Worm (Caenorhabditis elegans): ENCODE results near the gene T22E5.1.

DNA sequence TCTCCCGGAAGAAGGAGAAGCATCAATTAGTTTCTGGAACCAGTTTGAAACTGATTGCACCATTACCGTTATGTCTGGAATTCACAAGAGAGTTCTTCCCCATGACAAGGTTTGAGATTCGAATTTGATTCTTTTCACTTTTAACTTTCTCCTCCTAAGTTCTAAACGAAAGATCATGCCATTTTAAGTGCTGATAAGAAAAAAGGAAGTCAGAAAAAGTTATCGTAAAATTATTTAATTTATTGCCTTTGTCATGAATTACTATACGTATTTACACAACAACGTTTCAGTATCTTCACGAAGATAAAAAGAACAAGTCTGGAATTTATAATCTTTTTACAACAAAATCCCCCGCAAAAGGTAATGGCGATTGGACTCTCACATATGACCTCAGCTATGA is 47.4 kb downstream of the T22E5.1 start:
- TF ChIP-seq nhr-12 (tag; optimal IDR thresholded peaks at IDR 0.05) (no peak), skn-1 (tag; optimal IDR thresholded peaks at IDR 0.05) (no peak), rnt-1 (tag; optimal IDR thresholded peaks at IDR 0.05) (no peak), aha-1 (tag; optimal IDR thresholded peaks at IDR 0.05) (no peak), pax-3 (tag; optimal IDR thresholded peaks at IDR 0.05) (no peak)
